Worm (Caenorhabditis elegans) whole organism, mixed stage, embryonic: ENCODE measurements around the gene F34D10.8.

Experiments
- ceh-39 ChIP-seq: fragments of 150-350 bp; optimal IDR thresholded peaks from 2 replicates; lab custom pipeline; 2014; ENCODE audit warnings: missing biosample characterization, missing genetic modification characterization
- cnd-1 ChIP-seq: fragments of 200-800 bp; sonication (Bioruptor generic); optimal IDR thresholded peaks from 2 replicates; lab custom pipeline; 2018; ENCODE audit warnings: mild to moderate bottlenecking, missing genetic modification characterization, missing compliant biosample characterization
- elt-3 ChIP-seq: fragments of 150-350 bp; optimal IDR thresholded peaks from 2 replicates; lab custom pipeline; 2014; ENCODE audit warnings: missing biosample characterization, missing genetic modification characterization
- nhr-28 ChIP-seq: fragments of 150-350 bp; optimal IDR thresholded peaks from 2 replicates; lab custom pipeline; 2014; ENCODE audit warnings: missing biosample characterization, missing genetic modification characterization
- snpc-4 ChIP-seq: fragments of 150-350 bp; optimal IDR thresholded peaks from 2 replicates; lab custom pipeline; 2014; ENCODE audit warnings: missing biosample characterization, missing genetic modification characterization
- unc-62 ChIP-seq: fragments of 150-350 bp; optimal IDR thresholded peaks from 2 replicates; lab custom pipeline; 2014; ENCODE audit warnings: missing biosample characterization, missing genetic modification reagents, missing genetic modification characterization

DNA sequence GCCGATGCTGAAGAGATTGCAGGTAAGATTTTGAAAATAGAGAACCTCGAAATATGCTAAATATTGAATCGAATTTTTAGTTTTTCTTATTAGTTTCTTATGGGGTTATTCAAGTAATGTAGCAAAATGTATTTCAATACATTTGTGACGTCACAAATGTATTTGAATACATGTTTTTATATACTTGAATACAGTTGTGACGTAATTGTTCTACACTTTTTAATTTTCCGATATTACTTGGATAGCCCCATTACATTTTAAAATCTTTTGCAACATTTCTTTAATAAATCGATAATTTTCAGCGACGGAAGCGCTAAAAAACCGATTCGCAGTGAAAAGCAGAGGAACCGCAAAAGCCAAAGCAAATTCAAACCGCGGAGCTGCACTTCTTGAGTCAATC lies 7.8 kb downstream of the F34D10.8 start:
- TF ChIP-seq cnd-1 (tag; lab: Kevin White, UChicago) = no peak
- TF ChIP-seq nhr-28 (tag; lab: Kevin White, UChicago) = no peak
- TF ChIP-seq elt-3 (tag; lab: Kevin White, UChicago) = no peak
- TF ChIP-seq ceh-39 (tag; lab: Kevin White, UChicago) = no peak
- TF ChIP-seq snpc-4 (tag; lab: Kevin White, UChicago) = no peak
- TF ChIP-seq unc-62 (GFP tag; lab: Kevin White, UChicago) = no peak
